Worm (Caenorhabditis elegans): ENCODE measurements around the gene lin-13.
A peak's percentile ranks its signal among the peaks of the same experiment; 100 is the strongest.

The lin-13 gene

DNA sequence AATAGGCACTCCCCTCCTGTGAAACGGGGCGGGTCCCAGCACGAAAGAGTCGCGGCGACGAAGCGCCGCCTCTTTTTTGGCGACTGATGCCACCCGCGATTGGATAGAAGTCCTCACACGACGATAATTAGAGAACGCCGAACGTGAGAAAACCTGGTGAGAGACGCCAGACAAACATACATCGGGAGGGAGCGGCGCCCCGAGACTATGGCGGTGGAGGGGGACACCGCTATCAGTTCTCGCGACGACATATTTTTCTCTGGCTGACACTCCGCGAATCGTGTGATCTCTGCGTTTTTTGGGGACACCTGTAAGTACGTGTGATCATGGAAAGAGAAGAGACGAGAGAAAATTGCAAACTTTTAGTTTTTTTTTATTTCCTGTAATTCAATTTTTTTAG is 32.5 kb downstream of the lin-13 start:
- peak; percentile 47 for TF ChIP-seq elt-2 (tag; optimal IDR thresholded peaks at IDR 0.05)

- TF ChIP-seq nhr-43 (tag; optimal IDR thresholded peaks at IDR 0.05; ENCODE audit: poor library complexity, severe bottlenecking) (no peak), unc-62 (GFP tag; optimal IDR thresholded peaks at IDR 0.05) (no peak)
Observed at ce11 chrIII:7672411-7672810, 36.9 kb downstream of the lin-13 start.

DNA sequence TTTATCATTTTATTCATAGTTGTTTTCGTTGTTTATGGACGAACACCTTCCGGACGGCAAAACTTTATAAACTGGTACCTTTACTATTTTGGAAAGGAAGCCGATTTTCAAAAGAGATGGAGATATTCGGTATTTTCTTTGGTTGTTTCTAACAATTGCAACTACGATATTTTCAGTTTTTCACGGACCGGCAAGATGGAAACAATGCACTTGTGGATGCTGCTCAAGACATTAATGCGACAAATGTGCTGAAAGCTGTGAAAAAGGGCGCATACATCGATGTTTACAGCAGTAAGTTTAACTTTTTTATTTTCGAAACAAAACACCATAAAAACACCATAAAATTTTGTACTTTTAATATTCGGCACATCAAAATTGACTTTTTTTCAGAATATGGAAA is 43.4 kb downstream of the lin-13 start:
- TF ChIP-seq pqm-1 (tag; optimal IDR thresholded peaks at IDR 0.05) (no peak), unc-39 (tag; optimal IDR thresholded peaks at IDR 0.05) (no peak), nhr-77 (tag; optimal IDR thresholded peaks at IDR 0.05) (no peak), elt-2 (tag; optimal IDR thresholded peaks at IDR 0.05) (no peak), lsy-12 (tag; optimal IDR thresholded peaks at IDR 0.05) (no peak), lin-39 (tag; optimal IDR thresholded peaks at IDR 0.05) (no peak), ztf-4 (tag; optimal IDR thresholded peaks at IDR 0.05) (no peak), elt-1 (tag; optimal IDR thresholded peaks at IDR 0.05) (no peak)

- TF ChIP-seq snpc-4 (tag; optimal IDR thresholded peaks at IDR 0.05) (no peak), skn-1 (tag; optimal IDR thresholded peaks at IDR 0.05) (no peak), nhr-11 (tag; optimal IDR thresholded peaks at IDR 0.05) (no peak), pha-4 (tag; optimal IDR thresholded peaks at IDR 0.05) (no peak), nhr-23 (tag; optimal IDR thresholded peaks at IDR 0.05) (no peak), jun-1 (tag; optimal IDR thresholded peaks at IDR 0.05) (no peak), nhr-76 (tag; optimal IDR thresholded peaks at IDR 0.05) (no peak), fos-1 (tag; optimal IDR thresholded peaks at IDR 0.05) (no peak), mml-1 (tag; optimal IDR thresholded peaks at IDR 0.05) (no peak), hmg-11 (tag; optimal IDR thresholded peaks at IDR 0.05) (no peak), ama-1 (optimal IDR thresholded peaks at IDR 0.05) (no peak), ztf-11 (tag; optimal IDR thresholded peaks at IDR 0.05) (no peak), lsy-12 (tag; optimal IDR thresholded peaks at IDR 0.05) (no peak), lin-15B (tag; optimal IDR thresholded peaks at IDR 0.05) (no peak), R02D3.7 (tag; optimal IDR thresholded peaks at IDR 0.05) (no peak), aly-2 (tag; optimal IDR thresholded peaks at IDR 0.05) (no peak), elt-3 (tag; optimal IDR thresholded peaks at IDR 0.05) (no peak), ceh-16 (tag; optimal IDR thresholded peaks at IDR 0.05) (no peak), nhr-77 (tag; optimal IDR thresholded peaks at IDR 0.05) (no peak), egl-5 (tag; optimal IDR thresholded peaks at IDR 0.05) (no peak)
Observed at ce11 chrIII:7661978-7662377, 47.3 kb downstream of the lin-13 start, which contains the start of gene lido-18. Gene lido-18 (plus strand): TSS chrIII:7662278.

- no peak for TF ChIP-seq nhr-28 (tag; optimal IDR thresholded peaks at IDR 0.05)
- no peak for TF ChIP-seq lin-15B (tag; optimal IDR thresholded peaks at IDR 0.05)
- TF ChIP-seq ZK546.5 (tag; optimal IDR thresholded peaks at IDR 0.05): no peak
- TF ChIP-seq ceh-82 (tag; optimal IDR thresholded peaks at IDR 0.05): no peak
- no peak for TF ChIP-seq pha-4 (tag; optimal IDR thresholded peaks at IDR 0.05)
- TF ChIP-seq nhr-12 (tag; optimal IDR thresholded peaks at IDR 0.05): no peak
- TF ChIP-seq egl-27 (tag; optimal IDR thresholded peaks at IDR 0.05): no peak
- no peak for TF ChIP-seq daf-12 (tag; optimal IDR thresholded peaks at IDR 0.05)
- no peak for TF ChIP-seq ceh-16 (tag; optimal IDR thresholded peaks at IDR 0.05)
- no peak for TF ChIP-seq nhr-237 (tag; optimal IDR thresholded peaks at IDR 0.05)
- TF ChIP-seq R02D3.7 (tag; optimal IDR thresholded peaks at IDR 0.05): no peak
- TF ChIP-seq mml-1 (tag; optimal IDR thresholded peaks at IDR 0.05): no peak
- TF ChIP-seq ceh-28 (tag; optimal IDR thresholded peaks at IDR 0.05): no peak
- TF ChIP-seq nhr-11 (tag; optimal IDR thresholded peaks at IDR 0.05): no peak
- TF ChIP-seq lin-39 (tag; optimal IDR thresholded peaks at IDR 0.05): no peak
- TF ChIP-seq aly-2 (tag; optimal IDR thresholded peaks at IDR 0.05): no peak
- TF ChIP-seq egl-5 (tag; optimal IDR thresholded peaks at IDR 0.05): no peak
- TF ChIP-seq nhr-77 (tag; optimal IDR thresholded peaks at IDR 0.05): no peak
- no peak for TF ChIP-seq nhr-67 (tag; optimal IDR thresholded peaks at IDR 0.05)
- no peak for TF ChIP-seq pqm-1 (tag; optimal IDR thresholded peaks at IDR 0.05)
Observed at ce11 chrIII:7661162-7661561, 48.1 kb downstream of the lin-13 start.
